Fruit fly (Drosophila melanogaster) whole organism, adult: ENCODE data around the gene CG8668.

Experiments used
- CG12768 ChIP-seq: fragments of 200-800 bp; sonication (Bioruptor generic); optimal IDR thresholded peaks from 2 replicates; lab custom pipeline; 2017; ENCODE audit warnings: missing biosample characterization, missing genetic modification characterization, mild to moderate bottlenecking, moderate library complexity, missing genetic modification reagents
- CG14711 ChIP-seq: fragments of 200-800 bp; sonication (Bioruptor generic); optimal IDR thresholded peaks from 2 replicates; lab custom pipeline; 2018; ENCODE audit warnings: missing biosample characterization, mild to moderate bottlenecking, missing genetic modification characterization, moderate library complexity
- CG7045 ChIP-seq: fragments of 200-800 bp; sonication (Bioruptor generic); optimal IDR thresholded peaks from 2 replicates; lab custom pipeline; 2017; ENCODE audit warnings: missing biosample characterization, mild to moderate bottlenecking, missing genetic modification characterization
- Crg-1 ChIP-seq: fragments of 200-800 bp; sonication (Bioruptor generic); optimal IDR thresholded peaks from 2 replicates; lab custom pipeline; 2016; ENCODE audit warnings: missing biosample characterization, missing genetic modification characterization
- bab1 ChIP-seq: fragments of 200-800 bp; sonication (Bioruptor generic); optimal IDR thresholded peaks from 3 replicates; lab custom pipeline; 2019; ENCODE audit warnings: missing biosample characterization, mild to moderate bottlenecking, missing genetic modification characterization, moderate library complexity
- cic ChIP-seq: fragments of 200-800 bp; sonication (Bioruptor generic); optimal IDR thresholded peaks from 2 replicates; lab custom pipeline; 2017; ENCODE audit warnings: missing biosample characterization, mild to moderate bottlenecking, missing genetic modification characterization, moderate library complexity
- cnc ChIP-seq, 2 experiments: fragments of >200 bp; optimal IDR thresholded peaks; 2 replicates each; lab custom pipeline; 2017
- ovo ChIP-seq: fragments of 200-800 bp; sonication (Bioruptor generic); optimal IDR thresholded peaks from 2 replicates; lab custom pipeline; 2016; ENCODE audit warnings: missing biosample characterization, missing genetic modification characterization
- tj ChIP-seq: fragments of 200-800 bp; sonication (Bioruptor generic); optimal IDR thresholded peaks from 3 replicates; lab custom pipeline; 2017; ENCODE audit warnings: missing biosample characterization, mild to moderate bottlenecking, missing genetic modification characterization, moderate library complexity

DNA sequence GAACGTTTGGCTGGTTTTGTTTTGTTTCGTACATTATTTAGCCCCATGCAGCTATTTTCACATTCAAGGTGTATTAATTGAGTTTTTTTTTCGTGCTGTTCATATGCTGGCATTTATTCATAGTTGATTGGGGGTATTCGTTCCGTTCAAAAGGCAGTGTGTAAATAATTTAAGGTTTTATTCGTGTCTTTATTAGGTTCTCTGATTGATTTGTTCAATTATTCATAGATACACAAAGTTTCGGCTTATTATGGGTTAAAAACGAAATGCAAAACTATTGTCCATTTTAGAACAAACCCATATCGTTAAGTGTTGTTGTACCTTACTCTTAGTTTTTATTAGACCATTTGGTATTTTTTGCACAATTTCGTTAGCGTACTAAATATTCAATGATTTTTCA lies 35.4 kb upstream of the CG8668 start:
- TF ChIP-seq bab1 (no peak), tj (GFP tag; lab: Kevin White, UChicago) (no peak), ovo (GFP tag; lab: Kevin White, UChicago) (no peak), Crg-1 (GFP tag; lab: Kevin White, UChicago) (no peak), CG12768 (GFP tag; lab: Kevin White, UChicago) (no peak), cnc (optimal IDR thresholded peaks at IDR 0.05; lab: Kevin White, UChicago) (no peak), CG14711 (no peak), CG7045 (no peak), cic (GFP tag; lab: Kevin White, UChicago) (no peak)
